Worm (Caenorhabditis elegans): Measurements from ENCODE around the gene Y43F8B.7.

Y43F8B.7 gene

ce11 chrV:19522551-19523137 lies 32.1 kb downstream of the Y43F8B.7 start (continued):
- TF ChIP-seq unc-3 (GFP tag; conservative IDR thresholded peaks at IDR 0.05) (0 out of 2 replicates have a peak, but pooled peaks have one; percentile 47), unc-3 (tag; optimal IDR thresholded peaks at IDR 0.05) (peak; percentile 62), odd-2 (tag; optimal IDR thresholded peaks at IDR 0.05) (no peak), ceh-48 (tag; optimal IDR thresholded peaks at IDR 0.05) (no peak), Y22D7AL.16 (tag; optimal IDR thresholded peaks at IDR 0.05) (peak; percentile 17), tbx-7 (tag; optimal IDR thresholded peaks at IDR 0.05) (peak; percentile 40), K02D7.2 (tag; optimal IDR thresholded peaks at IDR 0.05) (peak; percentile 51), ama-1 (optimal IDR thresholded peaks at IDR 0.05) (peak; percentile 94), hlh-6 (tag; optimal IDR thresholded peaks at IDR 0.05) (no peak), K09A11.1 (tag; optimal IDR thresholded peaks at IDR 0.05; ENCODE audit: insufficient read depth) (no peak), ceh-2 (tag; optimal IDR thresholded peaks at IDR 0.05) (peak; percentile 43), lin-11 (tag; optimal IDR thresholded peaks at IDR 0.05) (peak; percentile 18), fkh-6 (tag; optimal IDR thresholded peaks at IDR 0.05) (no peak), elt-2 (tag; optimal IDR thresholded peaks at IDR 0.05) (peak; percentile 84), eyg-1 (tag; optimal IDR thresholded peaks at IDR 0.05) (no peak), ceh-31 (tag; optimal IDR thresholded peaks at IDR 0.05) (peak; percentile 81), nhr-11 (tag; optimal IDR thresholded peaks at IDR 0.05) (no peak)

ce11 chrV:19524569-19524968 lies 34.0 kb downstream of the Y43F8B.7 start:
- TF ChIP-seq hlh-13 (GFP tag; optimal IDR thresholded peaks at IDR 0.05): no peak
- no peak for TF ChIP-seq zip-5 (tag; optimal IDR thresholded peaks at IDR 0.05)
- no peak for TF ChIP-seq gmeb-2 (tag; optimal IDR thresholded peaks at IDR 0.05)
- TF ChIP-seq sdc-2 (tag; optimal IDR thresholded peaks at IDR 0.05): no peak
- no peak for TF ChIP-seq pax-1 (tag; optimal IDR thresholded peaks at IDR 0.05)
- no peak for TF ChIP-seq sox-4 (tag; optimal IDR thresholded peaks at IDR 0.05)
- peak; percentile 31 for TF ChIP-seq unc-42 (tag; optimal IDR thresholded peaks at IDR 0.05)
- TF ChIP-seq ceh-9 (tag; optimal IDR thresholded peaks at IDR 0.05): no peak

DNA sequence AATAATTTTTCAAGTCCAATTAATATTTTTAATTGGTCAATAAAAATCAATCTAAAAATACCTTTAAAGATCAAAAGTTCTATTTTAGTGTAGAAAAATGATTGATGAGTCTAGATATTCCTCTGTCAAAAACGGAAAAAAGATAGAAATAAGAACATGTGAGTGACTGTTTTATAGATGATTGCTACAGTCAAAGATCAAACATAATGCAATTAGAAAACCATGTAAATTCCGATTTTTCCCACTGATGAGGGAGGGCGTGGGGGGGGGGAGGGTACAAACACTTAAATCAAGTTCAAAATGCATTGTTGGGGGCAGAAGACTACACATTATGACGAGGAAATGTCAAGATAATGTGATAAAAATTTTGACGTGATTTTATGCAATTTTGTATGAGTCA lies 35.6 kb downstream of the Y43F8B.7 start:
- no peak for TF ChIP-seq eyg-1 (tag; optimal IDR thresholded peaks at IDR 0.05)
- TF ChIP-seq sox-4 (tag; optimal IDR thresholded peaks at IDR 0.05): no peak
- TF ChIP-seq rnt-1 (tag; optimal IDR thresholded peaks at IDR 0.05): no peak
- TF ChIP-seq hlh-13 (GFP tag; optimal IDR thresholded peaks at IDR 0.05): no peak
- no peak for TF ChIP-seq pax-1 (tag; optimal IDR thresholded peaks at IDR 0.05)

ce11 chrV:19527565-19527964 lies 37.0 kb downstream of the Y43F8B.7 start:
- TF ChIP-seq K02D7.2 (tag; optimal IDR thresholded peaks at IDR 0.05) (no peak), T23F11.4 (GFP tag; optimal IDR thresholded peaks at IDR 0.05) (no peak), pqm-1 (tag; optimal IDR thresholded peaks at IDR 0.05) (no peak), hlh-8 (tag; optimal IDR thresholded peaks at IDR 0.05) (no peak), elt-2 (tag; optimal IDR thresholded peaks at IDR 0.05) (peak; percentile 71), ceh-48 (tag; optimal IDR thresholded peaks at IDR 0.05) (no peak)

DNA sequence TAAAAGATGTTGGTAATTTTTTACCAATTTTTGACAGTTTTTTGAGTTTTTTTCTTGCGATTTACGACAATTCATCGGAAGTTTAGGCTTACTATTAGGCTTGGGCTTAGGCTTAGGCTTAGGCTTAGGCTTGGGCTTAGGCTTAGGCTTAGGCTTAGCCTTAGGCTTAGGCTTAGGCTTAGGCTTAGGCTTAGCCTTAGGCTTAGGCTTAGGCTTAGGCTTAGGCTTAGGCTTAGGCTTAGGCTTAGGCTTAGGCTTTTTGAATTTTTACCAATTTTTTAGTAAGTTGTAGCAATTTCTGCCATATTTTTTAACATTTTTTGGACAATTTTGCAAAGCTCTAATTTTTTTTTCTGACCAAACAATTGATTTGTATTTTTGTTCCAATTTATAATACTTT lies 38.0 kb downstream of the Y43F8B.7 start:
- TF ChIP-seq dve-1 (tag; optimal IDR thresholded peaks at IDR 0.05): peak; percentile 61

DNA sequence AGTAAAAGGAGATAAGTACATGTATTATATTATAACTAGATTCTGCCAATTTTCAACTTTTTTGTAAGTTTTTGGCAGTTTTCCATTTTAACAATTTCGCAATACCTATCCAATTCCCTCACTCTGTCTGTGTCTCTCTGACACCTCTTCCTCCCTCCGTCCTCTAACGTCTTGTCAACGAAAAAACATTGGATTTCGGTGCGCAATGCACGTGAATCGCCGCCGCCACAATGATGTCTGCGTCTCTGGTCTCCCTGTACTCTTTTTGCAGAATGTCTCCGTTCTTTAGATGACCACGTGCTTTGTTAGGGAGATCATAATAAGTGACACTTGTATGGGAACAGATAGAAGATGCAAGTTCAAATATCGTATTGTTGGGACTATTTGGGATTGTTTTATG lies 38.6 kb downstream of the Y43F8B.7 start:
- no peak for TF ChIP-seq mec-3 (tag; optimal IDR thresholded peaks at IDR 0.05; ENCODE audit: borderline replicate concordance)
- no peak for TF ChIP-seq hlh-6 (tag; optimal IDR thresholded peaks at IDR 0.05)
- no peak for TF ChIP-seq eyg-1 (tag; optimal IDR thresholded peaks at IDR 0.05)
- TF ChIP-seq Y22D7AL.16 (tag; optimal IDR thresholded peaks at IDR 0.05): no peak
- TF ChIP-seq unc-55 (GFP tag; optimal IDR thresholded peaks at IDR 0.05): peak; percentile 98
- peak; percentile 17 for TF ChIP-seq ets-4 (tag; optimal IDR thresholded peaks at IDR 0.05)
- peak; percentile 62 for TF ChIP-seq ceh-18 (tag; optimal IDR thresholded peaks at IDR 0.05)
- no peak for TF ChIP-seq hlh-13 (GFP tag; optimal IDR thresholded peaks at IDR 0.05)
- TF ChIP-seq ceh-45 (GFP tag; IDR thresholded peaks at IDR 0.05): no peak
- TF ChIP-seq tbx-2 (tag; optimal IDR thresholded peaks at IDR 0.05): peak; percentile 84
- TF ChIP-seq ceh-34 (tag; optimal IDR thresholded peaks at IDR 0.05): peak; percentile 71
- TF ChIP-seq unc-3 (GFP tag; conservative IDR thresholded peaks at IDR 0.05): peak; percentile 47; the same call in 1 of the 2 replicates
- no peak for TF ChIP-seq unc-3 (tag; optimal IDR thresholded peaks at IDR 0.05)
- no peak for TF ChIP-seq ceh-6 (GFP tag; optimal IDR thresholded peaks at IDR 0.05)
- no peak for TF ChIP-seq npax-4 (tag; optimal IDR thresholded peaks at IDR 0.05)
- peak; percentile 17 for TF ChIP-seq dve-1 (tag; optimal IDR thresholded peaks at IDR 0.05)
- no peak for TF ChIP-seq gmeb-2 (tag; optimal IDR thresholded peaks at IDR 0.05)
- no peak for TF ChIP-seq ceh-2 (tag; optimal IDR thresholded peaks at IDR 0.05)
- TF ChIP-seq ceh-9 (tag; optimal IDR thresholded peaks at IDR 0.05): no peak
- TF ChIP-seq fax-1 (tag; optimal IDR thresholded peaks at IDR 0.05): no peak
- peak; percentile 97 for TF ChIP-seq hlh-30 (tag; optimal IDR thresholded peaks at IDR 0.05; ENCODE audit: insufficient read depth)
- peak; percentile 68 for TF ChIP-seq ceh-31 (tag; optimal IDR thresholded peaks at IDR 0.05)

All from whole organism, late embryonic.